Worm (Caenorhabditis elegans) whole organism, late embryonic: Measurements from ENCODE around the gene rpl-20.

ENCODE experiments used
- C08G9.2 ChIP-seq: sonication (generic microtip); optimal IDR thresholded peaks from 2 replicates; lab custom pipeline; 2016; ENCODE audit warnings: mild to moderate bottlenecking, missing genetic modification characterization, moderate library complexity, missing compliant biosample characterization
- C38D4.7 ChIP-seq: fragments of 200-800 bp; sonication (Bioruptor generic); optimal IDR thresholded peaks from 2 replicates; lab custom pipeline; 2018; ENCODE audit warnings: mild to moderate bottlenecking, missing genetic modification characterization, moderate library complexity, missing compliant biosample characterization
- F13H6.1 ChIP-seq: sonication (generic microtip); optimal IDR thresholded peaks from 2 replicates; lab custom pipeline; 2016; ENCODE audit warnings: missing genetic modification characterization, missing compliant biosample characterization
- K02D7.2 ChIP-seq: sonication (generic microtip); optimal IDR thresholded peaks from 2 replicates; lab custom pipeline; 2017; ENCODE audit warnings: mild to moderate bottlenecking, missing genetic modification characterization, missing compliant biosample characterization
- K09A11.1 ChIP-seq: sonication (generic microtip); optimal IDR thresholded peaks from 2 replicates; lab custom pipeline; 2017; ENCODE audit warnings: antibody characterized with exemption, mild to moderate bottlenecking, missing genetic modification characterization, missing compliant biosample characterization; ENCODE audit not compliant: insufficient read depth
- ceh-14 ChIP-seq: sonication (generic microtip); optimal IDR thresholded peaks from 2 replicates; lab custom pipeline; 2016; ENCODE audit warnings: missing genotype, missing genetic modification characterization, missing compliant biosample characterization
- ceh-18 ChIP-seq: sonication (generic microtip); optimal IDR thresholded peaks from 2 replicates; lab custom pipeline; 2016; ENCODE audit warnings: missing genetic modification characterization, missing compliant biosample characterization
- ceh-19 ChIP-seq: fragments of 200-800 bp; sonication (Bioruptor generic); optimal IDR thresholded peaks from 2 replicates; lab custom pipeline; 2018; ENCODE audit warnings: mild to moderate bottlenecking, missing genetic modification characterization, missing compliant biosample characterization
- ceh-2 ChIP-seq: sonication (generic microtip); optimal IDR thresholded peaks from 2 replicates; lab custom pipeline; 2016; ENCODE audit warnings: missing genotype, missing genetic modification characterization, missing compliant biosample characterization
- ceh-22 ChIP-seq: sonication (generic microtip); optimal IDR thresholded peaks from 2 replicates; lab custom pipeline; 2017; ENCODE audit warnings: missing biosample characterization, missing genetic modification characterization
- ceh-31 ChIP-seq: sonication (generic microtip); optimal IDR thresholded peaks from 2 replicates; lab custom pipeline; 2016; ENCODE audit warnings: missing genetic modification characterization, missing compliant biosample characterization
- ceh-34 ChIP-seq: sonication (generic microtip); optimal IDR thresholded peaks from 2 replicates; lab custom pipeline; 2016; ENCODE audit warnings: mild to moderate bottlenecking, missing genetic modification characterization, missing compliant biosample characterization
- ceh-45 ChIP-seq: fragments of 200-800 bp; sonication (Bioruptor generic); IDR thresholded peaks from 2 replicates; pipeline ENCODE4 v1.3.6; 2022; ENCODE audit warnings: missing genetic modification reagents, missing genetic modification characterization, missing compliant biosample characterization
- che-1 ChIP-seq: sonication (generic microtip); optimal IDR thresholded peaks from 2 replicates; lab custom pipeline; 2016; ENCODE audit warnings: mild to moderate bottlenecking, missing genetic modification characterization, missing compliant biosample characterization
- dmd-4 ChIP-seq: sonication (generic microtip); optimal IDR thresholded peaks from 2 replicates; lab custom pipeline; 2016; ENCODE audit warnings: borderline replicate concordance, missing genetic modification characterization, missing compliant biosample characterization
- elt-2 ChIP-seq: sonication (generic microtip); optimal IDR thresholded peaks from 2 replicates; lab custom pipeline; 2016; ENCODE audit warnings: missing genetic modification reagents, missing genetic modification characterization, missing compliant biosample characterization
- ets-4 ChIP-seq: sonication (generic microtip); optimal IDR thresholded peaks from 2 replicates; lab custom pipeline; 2016; ENCODE audit warnings: missing genetic modification characterization, missing compliant biosample characterization
- eyg-1 ChIP-seq: sonication (generic microtip); optimal IDR thresholded peaks from 2 replicates; lab custom pipeline; 2016; ENCODE audit warnings: missing genotype, missing genetic modification characterization, missing compliant biosample characterization
- fax-1 ChIP-seq: sonication (generic microtip); optimal IDR thresholded peaks from 2 replicates; lab custom pipeline; 2016; ENCODE audit warnings: missing genotype, missing genetic modification characterization, missing compliant biosample characterization
- fkh-6 ChIP-seq: sonication (generic microtip); optimal IDR thresholded peaks from 2 replicates; lab custom pipeline; 2016; ENCODE audit warnings: missing genetic modification characterization, missing compliant biosample characterization
- gmeb-2 ChIP-seq: sonication (generic microtip); optimal IDR thresholded peaks from 2 replicates; lab custom pipeline; 2016; ENCODE audit warnings: missing genetic modification characterization, inconsistent platforms, missing compliant biosample characterization
- hlh-15 ChIP-seq: sonication (generic microtip); optimal IDR thresholded peaks from 2 replicates; lab custom pipeline; 2016; ENCODE audit warnings: missing genetic modification characterization, missing compliant biosample characterization
- hlh-6 ChIP-seq: sonication (generic microtip); optimal IDR thresholded peaks from 2 replicates; lab custom pipeline; 2016; ENCODE audit warnings: missing genotype, missing genetic modification characterization, missing compliant biosample characterization
- lim-6 ChIP-seq: sonication (generic microtip); optimal IDR thresholded peaks from 2 replicates; lab custom pipeline; 2016; ENCODE audit warnings: missing genetic modification characterization, missing compliant biosample characterization
- lin-11 ChIP-seq: fragments of 200-800 bp; sonication (Bioruptor generic); optimal IDR thresholded peaks from 2 replicates; lab custom pipeline; 2018; ENCODE audit warnings: mild to moderate bottlenecking, missing genetic modification characterization, missing compliant biosample characterization
- nfya-1 ChIP-seq: sonication (generic microtip); optimal IDR thresholded peaks from 2 replicates; lab custom pipeline; 2017; ENCODE audit warnings: missing genetic modification characterization, mild to moderate bottlenecking, missing compliant biosample characterization, antibody characterized with exemption, moderate library complexity
- npax-4 ChIP-seq: sonication (generic microtip); optimal IDR thresholded peaks from 2 replicates; lab custom pipeline; 2016; ENCODE audit warnings: missing genetic modification characterization, missing compliant biosample characterization
- pag-3 ChIP-seq: sonication (generic microtip); optimal IDR thresholded peaks from 2 replicates; lab custom pipeline; 2016; ENCODE audit warnings: missing compliant biosample characterization, missing genetic modification characterization, borderline replicate concordance
- pat-9 ChIP-seq: fragments of 200-800 bp; sonication (Bioruptor generic); optimal IDR thresholded peaks from 2 replicates; lab custom pipeline; 2018; ENCODE audit warnings: mild to moderate bottlenecking, missing genetic modification characterization, moderate library complexity, missing compliant biosample characterization
- ref-2 ChIP-seq: sonication (generic microtip); optimal IDR thresholded peaks from 2 replicates; lab custom pipeline; 2016; ENCODE audit warnings: missing genetic modification characterization, missing compliant biosample characterization
- rnt-1 ChIP-seq: sonication (generic microtip); optimal IDR thresholded peaks from 2 replicates; lab custom pipeline; 2016; ENCODE audit warnings: missing genetic modification characterization, missing compliant biosample characterization
- sdc-2 ChIP-seq: sonication (generic microtip); optimal IDR thresholded peaks from 2 replicates; lab custom pipeline; 2016; ENCODE audit warnings: missing genotype, missing genetic modification characterization, missing compliant biosample characterization
- tbx-2 ChIP-seq: sonication (generic microtip); optimal IDR thresholded peaks from 2 replicates; lab custom pipeline; 2016; ENCODE audit warnings: missing genetic modification characterization, missing compliant biosample characterization
- tbx-7 ChIP-seq: sonication (generic microtip); optimal IDR thresholded peaks from 2 replicates; lab custom pipeline; 2016; ENCODE audit warnings: missing genotype, missing genetic modification characterization, missing compliant biosample characterization
- unc-86 ChIP-seq: sonication (generic microtip); optimal IDR thresholded peaks from 2 replicates; lab custom pipeline; 2016; ENCODE audit warnings: missing genetic modification characterization, missing compliant biosample characterization
- zip-5 ChIP-seq: sonication (generic microtip); optimal IDR thresholded peaks from 2 replicates; lab custom pipeline; 2016; ENCODE audit warnings: missing genetic modification characterization, missing compliant biosample characterization

The rpl-20 gene

DNA sequence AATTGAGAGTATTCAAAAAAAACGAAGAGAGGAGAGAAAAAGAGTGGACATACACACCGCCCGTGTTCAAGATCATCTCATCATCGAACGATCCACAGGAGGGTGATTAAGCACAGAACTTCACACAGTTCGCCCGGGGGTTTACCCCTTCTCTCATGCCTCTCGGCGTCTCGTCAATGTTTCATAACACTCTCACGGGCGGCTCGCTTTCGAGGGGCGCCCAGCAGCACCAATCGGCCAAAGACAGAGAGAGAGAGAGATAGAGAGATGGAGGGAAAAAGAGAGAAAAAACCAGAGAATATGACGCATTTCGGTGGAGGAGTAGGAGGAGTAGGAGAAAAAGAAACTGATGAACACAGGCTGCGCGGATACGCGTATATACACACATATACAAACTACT is 44.4 kb downstream of the rpl-20 start:
- TF ChIP-seq tbx-2 (tag; lab: Kevin White, UChicago) (peak; percentile 51), ceh-22 (tag; lab: Kevin White, UChicago) (no peak), nfya-1 (tag; lab: Kevin White, UChicago) (peak; percentile 75), ceh-18 (tag; lab: Kevin White, UChicago) (peak; percentile 58), pat-9 (tag; lab: Kevin White, UChicago) (no peak), rnt-1 (tag; lab: Kevin White, UChicago) (peak; percentile 16), K09A11.1 (tag; lab: Kevin White, UChicago) (no peak), K02D7.2 (no peak), ref-2 (tag; lab: Kevin White, UChicago) (peak; percentile 20), fax-1 (tag; lab: Kevin White, UChicago) (no peak), ceh-14 (tag; lab: Kevin White, UChicago) (peak; percentile 51), hlh-15 (tag; lab: Kevin White, UChicago) (no peak), C38D4.7 (no peak), unc-86 (no peak), npax-4 (tag; lab: Kevin White, UChicago) (no peak), lin-11 (tag; lab: Kevin White, UChicago) (no peak), pag-3 (tag; lab: Kevin White, UChicago) (no peak), sdc-2 (tag; lab: Kevin White, UChicago) (peak; percentile 9), C08G9.2 (peak; percentile 40), fkh-6 (tag; lab: Kevin White, UChicago) (no peak), ceh-45 (no peak), ceh-31 (tag; lab: Kevin White, UChicago) (peak; percentile 69), gmeb-2 (tag; lab: Kevin White, UChicago) (no peak)

DNA sequence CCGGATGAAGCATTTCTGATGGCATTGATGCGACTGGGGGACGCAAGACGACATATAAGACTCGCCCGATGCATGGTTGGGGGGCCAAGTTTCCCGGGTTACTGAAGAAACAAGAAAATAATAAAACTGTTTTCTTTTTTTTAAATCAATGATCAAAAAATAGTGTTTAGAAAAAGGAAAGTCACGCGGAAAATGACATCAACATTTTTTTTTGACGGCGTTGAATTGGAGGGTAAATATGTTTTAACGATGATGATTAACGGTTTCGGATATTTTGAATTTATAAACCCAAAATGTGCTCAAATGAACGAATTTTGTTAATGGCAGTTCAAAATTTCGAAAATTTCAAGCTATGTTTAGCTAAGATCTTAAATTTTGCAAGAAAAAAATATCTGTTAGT is 45.7 kb downstream of the rpl-20 start, which contains the start of gene ogdh-1:
Gene ogdh-1 (minus strand): TSS at position 101 of the 400 bp plus-strand sequence.
- TF ChIP-seq ceh-18 (tag; lab: Kevin White, UChicago) (no peak), K02D7.2 (no peak), eyg-1 (tag; lab: Kevin White, UChicago) (no peak), hlh-6 (tag; lab: Kevin White, UChicago) (no peak), pat-9 (tag; lab: Kevin White, UChicago) (no peak), C38D4.7 (no peak), lin-11 (tag; lab: Kevin White, UChicago) (no peak), che-1 (tag; lab: Kevin White, UChicago) (no peak), ceh-19 (no peak)
- TF ChIP-seq, all 69 proteins: peak for 0

DNA sequence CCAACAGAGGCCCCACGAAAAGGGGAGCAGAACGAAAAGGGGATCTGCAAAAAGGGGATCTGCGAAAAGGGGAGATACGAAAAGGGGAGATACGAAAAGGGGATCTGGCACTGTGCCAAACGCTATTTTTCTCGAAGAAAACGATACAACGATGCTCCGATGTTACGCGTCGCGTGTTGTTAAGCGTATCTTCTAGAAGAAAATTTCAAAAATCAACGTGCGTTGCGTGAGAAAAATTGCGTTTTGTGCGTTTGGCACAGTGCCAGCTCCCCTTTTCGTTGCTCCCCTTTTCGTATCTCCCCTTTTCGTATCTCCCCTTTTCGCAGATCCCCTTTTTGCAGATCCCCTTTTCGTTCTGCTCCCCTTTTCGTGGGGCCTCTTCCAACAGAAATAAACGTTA is 47.5 kb downstream of the rpl-20 start:
- TF ChIP-seq dmd-4 (tag; lab: Kevin White, UChicago) (peak; percentile 59), ceh-2 (tag; lab: Kevin White, UChicago) (peak; percentile 51), ceh-34 (peak; percentile 16), tbx-2 (tag; lab: Kevin White, UChicago) (peak; percentile 51), ceh-31 (tag; lab: Kevin White, UChicago) (peak; percentile 86), zip-5 (tag; lab: Kevin White, UChicago) (peak; percentile 45), F13H6.1 (tag; lab: Kevin White, UChicago) (peak; percentile 51), elt-2 (tag; lab: Kevin White, UChicago) (peak; percentile 26), ceh-14 (tag; lab: Kevin White, UChicago) (peak; percentile 77), ets-4 (tag; lab: Kevin White, UChicago) (peak; percentile 60), rnt-1 (tag; lab: Kevin White, UChicago) (peak; percentile 25), ref-2 (tag; lab: Kevin White, UChicago) (peak; percentile 59), tbx-7 (tag; lab: Kevin White, UChicago) (peak; percentile 12), fax-1 (tag; lab: Kevin White, UChicago) (peak; percentile 55), ceh-19 (peak; percentile 11), lim-6 (tag; lab: Kevin White, UChicago) (peak; percentile 49), C08G9.2 (peak; percentile 73)
